Worm (Caenorhabditis elegans): ENCODE results near the gene W08F4.5.
A peak's percentile ranks its signal among the peaks of the same experiment; 100 is the strongest.
"Not testable (repeated sequence)": the region's sequence is repeated elsewhere in the genome, so short reads cannot be mapped to it uniquely, and the experiment has no call there.

Gene W08F4.5

ce11 chrII:536775-537174 lies 31.9 kb downstream of the W08F4.5 start, which contains the start of gene T27A1.2:
Gene T27A1.2 (minus strand): TSS chrII:536875.
- TF ChIP-seq ztf-23 (GFP tag; IDR thresholded peaks at IDR 0.05) = no peak
- TF ChIP-seq klf-2 (GFP tag; conservative IDR thresholded peaks at IDR 0.05) = no peak
- TF ChIP-seq cog-1 (tag; optimal IDR thresholded peaks at IDR 0.05) = no peak
- no peak for TF ChIP-seq tab-1 (GFP tag; IDR thresholded peaks at IDR 0.05)
- TF ChIP-seq ztf-29 (GFP tag; IDR thresholded peaks at IDR 0.05) = no peak
- TF ChIP-seq ref-1 (GFP tag; conservative IDR thresholded peaks at IDR 0.05) = no peak
- TF ChIP-seq flt-1 (GFP tag; IDR thresholded peaks at IDR 0.05) = no peak
- no peak for TF ChIP-seq T22C8.4 (GFP tag; IDR thresholded peaks at IDR 0.05)
- no peak for TF ChIP-seq med-1 (GFP tag; optimal IDR thresholded peaks at IDR 0.05; ENCODE audit: insufficient read depth)

- TF ChIP-seq med-1 (GFP tag; optimal IDR thresholded peaks at IDR 0.05; ENCODE audit: insufficient read depth); ztf-29 (GFP tag; IDR thresholded peaks at IDR 0.05); klf-2 (GFP tag; conservative IDR thresholded peaks at IDR 0.05): not testable (repeated sequence)
These were observed 33.5 kb downstream of the W08F4.5 start, which contains the start of gene T27A1.3 for ce11 chrII:535226-535625. Gene T27A1.3 (plus strand): TSS chrII:535526.

- TF ChIP-seq klf-2 (GFP tag; conservative IDR thresholded peaks at IDR 0.05) (no peak), ref-1 (GFP tag; conservative IDR thresholded peaks at IDR 0.05) (no peak), ztf-23 (GFP tag; IDR thresholded peaks at IDR 0.05) (0 out of 2 replicates have a peak, but pooled peaks have one; percentile 20)
These were observed 42.3 kb downstream of the W08F4.5 start, which contains the start of gene lgc-34 for ce11 chrII:526375-526774. Gene lgc-34 (plus strand): TSS chrII:526574.

ce11 chrII:522302-522701 lies 46.4 kb downstream of the W08F4.5 start, which contains the start of gene slc-36.2:
Gene slc-36.2 (plus strand): TSS chrII:522602.
- TF ChIP-seq ztf-23 (GFP tag; IDR thresholded peaks at IDR 0.05) (no peak), cog-1 (tag; optimal IDR thresholded peaks at IDR 0.05) (no peak), tab-1 (GFP tag; IDR thresholded peaks at IDR 0.05) (no peak), klf-2 (GFP tag; conservative IDR thresholded peaks at IDR 0.05) (no peak), flt-1 (GFP tag; IDR thresholded peaks at IDR 0.05) (no peak)

ce11 chrII:521720-522119 lies 47.0 kb downstream of the W08F4.5 start:
- no peak for TF ChIP-seq tab-1 (GFP tag; IDR thresholded peaks at IDR 0.05)
- TF ChIP-seq klf-2 (GFP tag; conservative IDR thresholded peaks at IDR 0.05) = no peak
- no peak for TF ChIP-seq cog-1 (tag; optimal IDR thresholded peaks at IDR 0.05)
- no peak for TF ChIP-seq ztf-23 (GFP tag; IDR thresholded peaks at IDR 0.05)
- TF ChIP-seq flt-1 (GFP tag; IDR thresholded peaks at IDR 0.05) = no peak
- TF ChIP-seq T22C8.4 (GFP tag; IDR thresholded peaks at IDR 0.05) = no peak
- TF ChIP-seq med-1 (GFP tag; optimal IDR thresholded peaks at IDR 0.05; ENCODE audit: insufficient read depth) = no peak
- no peak for TF ChIP-seq ref-1 (GFP tag; conservative IDR thresholded peaks at IDR 0.05)
- TF ChIP-seq ztf-29 (GFP tag; IDR thresholded peaks at IDR 0.05) = no peak
